Fruit fly (Drosophila melanogaster): Measurements from ENCODE around the gene Adat1.

The Adat1 gene

DNA sequence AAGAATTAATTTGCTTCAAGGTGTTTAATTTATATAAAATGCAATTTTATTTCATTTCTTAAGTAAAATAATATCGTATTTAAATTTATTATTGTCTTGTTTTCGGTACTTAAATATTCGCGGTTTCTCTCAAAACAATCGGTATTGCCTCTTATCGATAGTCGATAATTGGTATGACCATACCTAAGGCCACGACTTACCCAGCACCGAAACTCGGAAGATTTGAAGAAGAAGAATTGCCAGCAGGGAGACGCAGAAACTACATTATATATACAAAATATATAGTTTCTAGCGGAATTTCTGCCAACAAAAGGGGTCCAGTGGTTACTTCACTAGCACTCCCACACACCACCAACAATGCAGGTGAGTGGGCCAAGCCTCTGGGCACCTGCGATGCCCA is 40.4 kb downstream of the Adat1 start:
- no peak for TF ChIP-seq br (GFP tag; optimal IDR thresholded peaks at IDR 0.05)
- TF ChIP-seq dl (GFP tag; optimal IDR thresholded peaks at IDR 0.05; ENCODE audit: insufficient read depth in 1 of 2, partially characterized antibody in 2 of 2): no peak
- no peak for TF ChIP-seq CrebA (GFP tag; optimal IDR thresholded peaks at IDR 0.05; ENCODE audit: borderline replicate concordance)
- no peak for TF ChIP-seq Vsx2 (GFP tag; optimal IDR thresholded peaks at IDR 0.05; ENCODE audit: partially characterized antibody)
- no peak for TF ChIP-seq CG9705 (GFP tag; optimal IDR thresholded peaks at IDR 0.05)
- no peak for TF ChIP-seq pan (optimal IDR thresholded peaks at IDR 0.05)
- no peak for TF ChIP-seq Hnf4 (GFP tag; optimal IDR thresholded peaks at IDR 0.05)
- TF ChIP-seq dmrt93B (GFP tag; optimal IDR thresholded peaks at IDR 0.05): no peak
- no peak for TF ChIP-seq Abd-B (GFP tag; optimal IDR thresholded peaks at IDR 0.05)

DNA sequence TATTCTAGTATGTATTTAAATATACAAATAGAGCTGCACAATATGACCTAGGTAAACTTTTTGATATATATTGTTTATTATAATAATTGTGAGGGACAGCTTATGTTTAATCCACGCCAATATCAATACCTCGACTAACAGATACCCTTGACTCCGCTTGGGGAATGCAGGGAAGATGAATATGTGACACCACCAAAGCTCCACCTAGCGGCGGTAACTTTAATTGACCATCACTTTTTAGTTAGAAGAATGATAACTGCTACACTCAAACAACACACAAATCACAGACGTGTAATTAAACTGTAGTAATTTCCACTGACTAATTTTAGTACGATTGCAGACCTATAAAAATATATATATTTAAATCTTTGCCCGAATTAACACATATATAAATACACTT is 48.1 kb downstream of the Adat1 start:
- TF ChIP-seq Sp1 (GFP tag; optimal IDR thresholded peaks at IDR 0.05) (no peak), N (GFP tag; optimal IDR thresholded peaks at IDR 0.05) (no peak), psq (GFP tag; optimal IDR thresholded peaks at IDR 0.05) (no peak)

Measured in whole organism, wandering third instar larva.